Fruit fly (Drosophila melanogaster): Measurements from ENCODE around the gene CG32576.

The CG32576 gene

dm6 chrX:16288999-16289398 is 666 bp upstream of the CG32576 start:
- TF ChIP-seq psq (optimal IDR thresholded peaks at IDR 0.05), result no peak
- no peak for TF ChIP-seq usp (GFP tag; optimal IDR thresholded peaks at IDR 0.05)
- no peak for TF ChIP-seq EcR (GFP tag; optimal IDR thresholded peaks at IDR 0.05)
- TF ChIP-seq CG8478 (optimal IDR thresholded peaks at IDR 0.05), result no peak
- TF ChIP-seq Dll (optimal IDR thresholded peaks at IDR 0.05), result no peak
- no peak for TF ChIP-seq pan (optimal IDR thresholded peaks at IDR 0.05)

- TF ChIP-seq pan (optimal IDR thresholded peaks at IDR 0.05) (no peak), usp (GFP tag; optimal IDR thresholded peaks at IDR 0.05) (no peak), Dll (optimal IDR thresholded peaks at IDR 0.05) (no peak), psq (optimal IDR thresholded peaks at IDR 0.05) (no peak), EcR (GFP tag; optimal IDR thresholded peaks at IDR 0.05) (no peak), CG8478 (optimal IDR thresholded peaks at IDR 0.05) (no peak)
These were observed 2.2 kb downstream of the CG32576 start, which contains the start of gene UQCR-14 for dm6 chrX:16286083-16286666. Gene UQCR-14 (plus strand): TSS chrX:16286288.

dm6 chrX:16285186-16285585 is 3.1 kb downstream of the CG32576 start:
- TF ChIP-seq CG8478 (optimal IDR thresholded peaks at IDR 0.05) (no peak), pan (optimal IDR thresholded peaks at IDR 0.05) (no peak), Dll (optimal IDR thresholded peaks at IDR 0.05) (no peak), usp (GFP tag; optimal IDR thresholded peaks at IDR 0.05) (no peak), psq (optimal IDR thresholded peaks at IDR 0.05) (no peak), EcR (GFP tag; optimal IDR thresholded peaks at IDR 0.05) (no peak)

dm6 chrX:16281717-16282529 is 6.4 kb downstream of the CG32576 start:
- TF ChIP-seq usp (GFP tag; optimal IDR thresholded peaks at IDR 0.05) (no peak), EcR (GFP tag; optimal IDR thresholded peaks at IDR 0.05) (no peak), pan (optimal IDR thresholded peaks at IDR 0.05) (no peak), psq (optimal IDR thresholded peaks at IDR 0.05) (no peak), Dll (optimal IDR thresholded peaks at IDR 0.05) (no peak), CG8478 (optimal IDR thresholded peaks at IDR 0.05) (no peak)

dm6 chrX:16281305-16281704 is 7.0 kb downstream of the CG32576 start:
- TF ChIP-seq usp (GFP tag; optimal IDR thresholded peaks at IDR 0.05), result no peak
- TF ChIP-seq CG8478 (optimal IDR thresholded peaks at IDR 0.05), result no peak
- TF ChIP-seq EcR (GFP tag; optimal IDR thresholded peaks at IDR 0.05), result no peak
- no peak for TF ChIP-seq Dll (optimal IDR thresholded peaks at IDR 0.05)
- TF ChIP-seq psq (optimal IDR thresholded peaks at IDR 0.05), result no peak
- no peak for TF ChIP-seq pan (optimal IDR thresholded peaks at IDR 0.05)

dm6 chrX:16279340-16279941 is 8.9 kb downstream of the CG32576 start:
- TF ChIP-seq EcR (GFP tag; optimal IDR thresholded peaks at IDR 0.05) (no peak), usp (GFP tag; optimal IDR thresholded peaks at IDR 0.05) (no peak), CG8478 (optimal IDR thresholded peaks at IDR 0.05) (no peak), Dll (optimal IDR thresholded peaks at IDR 0.05) (no peak), pan (optimal IDR thresholded peaks at IDR 0.05) (no peak), psq (optimal IDR thresholded peaks at IDR 0.05) (no peak)

dm6 chrX:16278783-16279182 is 9.6 kb downstream of the CG32576 start:
- no peak for TF ChIP-seq EcR (GFP tag; optimal IDR thresholded peaks at IDR 0.05)
- no peak for TF ChIP-seq psq (optimal IDR thresholded peaks at IDR 0.05)
- TF ChIP-seq CG8478 (optimal IDR thresholded peaks at IDR 0.05), result no peak
- TF ChIP-seq Dll (optimal IDR thresholded peaks at IDR 0.05), result no peak
- TF ChIP-seq pan (optimal IDR thresholded peaks at IDR 0.05), result no peak
- no peak for TF ChIP-seq usp (GFP tag; optimal IDR thresholded peaks at IDR 0.05)

- no peak for TF ChIP-seq psq (optimal IDR thresholded peaks at IDR 0.05)
- no peak for TF ChIP-seq EcR (GFP tag; optimal IDR thresholded peaks at IDR 0.05)
- TF ChIP-seq Dll (optimal IDR thresholded peaks at IDR 0.05), result no peak
- TF ChIP-seq CG8478 (optimal IDR thresholded peaks at IDR 0.05), result no peak
- no peak for TF ChIP-seq pan (optimal IDR thresholded peaks at IDR 0.05)
- TF ChIP-seq usp (GFP tag; optimal IDR thresholded peaks at IDR 0.05), result no peak
These were observed 10.3 kb downstream of the CG32576 start, which contains the start of gene eas for dm6 chrX:16277878-16278506. Gene eas (plus strand): TSS chrX:16278328.

- TF ChIP-seq CG8478 (optimal IDR thresholded peaks at IDR 0.05), result no peak
- no peak for TF ChIP-seq usp (GFP tag; optimal IDR thresholded peaks at IDR 0.05)
These were observed 12.4 kb downstream of the CG32576 start, which contains the start of the genes kat80 and Prosalpha4 for dm6 chrX:16275854-16276338. Gene kat80 (minus strand): TSS chrX:16276180. Gene Prosalpha4 (plus strand): TSS chrX:16276270.

dm6 chrX:16275168-16275853 is 13.0 kb downstream of the CG32576 start:
- no peak for TF ChIP-seq CG8478 (optimal IDR thresholded peaks at IDR 0.05)
- TF ChIP-seq EcR (GFP tag; optimal IDR thresholded peaks at IDR 0.05), result no peak
- no peak for TF ChIP-seq Dll (optimal IDR thresholded peaks at IDR 0.05)
- TF ChIP-seq usp (GFP tag; optimal IDR thresholded peaks at IDR 0.05), result no peak
- TF ChIP-seq pan (optimal IDR thresholded peaks at IDR 0.05), result no peak
- TF ChIP-seq psq (optimal IDR thresholded peaks at IDR 0.05), result no peak

dm6 chrX:16270795-16271194 is 17.5 kb downstream of the CG32576 start, which contains the start of gene Mfe2:
Gene Mfe2 (plus strand): TSS chrX:16270951.
- TF ChIP-seq CG8478 (optimal IDR thresholded peaks at IDR 0.05) (no peak), EcR (GFP tag; optimal IDR thresholded peaks at IDR 0.05) (no peak), usp (GFP tag; optimal IDR thresholded peaks at IDR 0.05) (no peak), pan (optimal IDR thresholded peaks at IDR 0.05) (no peak), psq (optimal IDR thresholded peaks at IDR 0.05) (no peak), Dll (optimal IDR thresholded peaks at IDR 0.05) (no peak)
